Fruit fly (Drosophila melanogaster) S2 (cell line): ENCODE measurements around the gene CG14543.

ENCODE experiments used
- CG8478 ChIP-seq: fragments of >200 bp; optimal IDR thresholded peaks from 2 replicates; lab custom pipeline; 2018
- CTCF ChIP-seq, 2 experiments: fragments of >200 bp; optimal IDR thresholded peaks; 2 replicates each; lab custom pipeline; 2018

Gene CG14543

dm6 chr3R:26056381-26056780, at the start of gene CG14543, which contains the start of gene Sld5:
TSS of gene CG14543 (plus strand) at chr3R:26056630.
TSS of gene Sld5 (minus strand) at chr3R:26056547.
- no peak for TF ChIP-seq CTCF (optimal IDR thresholded peaks at IDR 0.05; lab: Kevin White, UChicago)
- TF ChIP-seq CG8478 (lab: Kevin White, UChicago): no peak

- TF ChIP-seq CTCF (optimal IDR thresholded peaks at IDR 0.05; lab: Kevin White, UChicago): no peak
- no peak for TF ChIP-seq CG8478 (lab: Kevin White, UChicago)
These were observed 49.1 kb upstream of the CG14543 start for dm6 chr3R:26007298-26007697.

- no peak for TF ChIP-seq CTCF (optimal IDR thresholded peaks at IDR 0.05; lab: Kevin White, UChicago)
- TF ChIP-seq CG8478 (lab: Kevin White, UChicago): no peak
These were observed 48.2 kb upstream of the CG14543 start for dm6 chr3R:26007964-26008868.

dm6 chr3R:26008892-26009539, 47.4 kb upstream of the CG14543 start:
- TF ChIP-seq CTCF (optimal IDR thresholded peaks at IDR 0.05; lab: Kevin White, UChicago): no peak
- no peak for TF ChIP-seq CG8478 (lab: Kevin White, UChicago)

- TF ChIP-seq CTCF (optimal IDR thresholded peaks at IDR 0.05; lab: Kevin White, UChicago): no peak
- TF ChIP-seq CG8478 (lab: Kevin White, UChicago): no peak
These were observed 46.5 kb upstream of the CG14543 start for dm6 chr3R:26009766-26010414.

- no peak for TF ChIP-seq CG8478 (lab: Kevin White, UChicago)
- TF ChIP-seq CTCF (optimal IDR thresholded peaks at IDR 0.05; lab: Kevin White, UChicago): no peak
These were observed 45.8 kb upstream of the CG14543 start for dm6 chr3R:26010628-26011027.

- TF ChIP-seq CTCF (optimal IDR thresholded peaks at IDR 0.05; lab: Kevin White, UChicago): no peak
These were observed 44.9 kb upstream of the CG14543 start for dm6 chr3R:26011542-26011941.

- TF ChIP-seq CG8478 (lab: Kevin White, UChicago) (no peak), CTCF (optimal IDR thresholded peaks at IDR 0.05; lab: Kevin White, UChicago) (no peak)
These were observed 44.1 kb upstream of the CG14543 start for dm6 chr3R:26012288-26012687.

- TF ChIP-seq CTCF (optimal IDR thresholded peaks at IDR 0.05; lab: Kevin White, UChicago) (no peak), CG8478 (lab: Kevin White, UChicago) (no peak)
These were observed 43.4 kb upstream of the CG14543 start for dm6 chr3R:26012801-26013663.

- no peak for TF ChIP-seq CTCF (optimal IDR thresholded peaks at IDR 0.05; lab: Kevin White, UChicago)
- no peak for TF ChIP-seq CG8478 (lab: Kevin White, UChicago)
These were observed 42.8 kb upstream of the CG14543 start for dm6 chr3R:26013664-26013948.

dm6 chr3R:26014262-26014833, 42.1 kb upstream of the CG14543 start, which contains the start of gene Kaz-m1:
TSS of gene Kaz-m1 (plus strand) at chr3R:26014721.
- TF ChIP-seq CG8478 (lab: Kevin White, UChicago) (no peak), CTCF (optimal IDR thresholded peaks at IDR 0.05; lab: Kevin White, UChicago) (no peak)

dm6 chr3R:26017294-26017770, 39.1 kb upstream of the CG14543 start:
- no peak for TF ChIP-seq CTCF (optimal IDR thresholded peaks at IDR 0.05; lab: Kevin White, UChicago)
- TF ChIP-seq CG8478 (lab: Kevin White, UChicago): no peak
